Fruit fly (Drosophila melanogaster): Measurements from ENCODE around the gene CG33639.

The CG33639 gene

DNA sequence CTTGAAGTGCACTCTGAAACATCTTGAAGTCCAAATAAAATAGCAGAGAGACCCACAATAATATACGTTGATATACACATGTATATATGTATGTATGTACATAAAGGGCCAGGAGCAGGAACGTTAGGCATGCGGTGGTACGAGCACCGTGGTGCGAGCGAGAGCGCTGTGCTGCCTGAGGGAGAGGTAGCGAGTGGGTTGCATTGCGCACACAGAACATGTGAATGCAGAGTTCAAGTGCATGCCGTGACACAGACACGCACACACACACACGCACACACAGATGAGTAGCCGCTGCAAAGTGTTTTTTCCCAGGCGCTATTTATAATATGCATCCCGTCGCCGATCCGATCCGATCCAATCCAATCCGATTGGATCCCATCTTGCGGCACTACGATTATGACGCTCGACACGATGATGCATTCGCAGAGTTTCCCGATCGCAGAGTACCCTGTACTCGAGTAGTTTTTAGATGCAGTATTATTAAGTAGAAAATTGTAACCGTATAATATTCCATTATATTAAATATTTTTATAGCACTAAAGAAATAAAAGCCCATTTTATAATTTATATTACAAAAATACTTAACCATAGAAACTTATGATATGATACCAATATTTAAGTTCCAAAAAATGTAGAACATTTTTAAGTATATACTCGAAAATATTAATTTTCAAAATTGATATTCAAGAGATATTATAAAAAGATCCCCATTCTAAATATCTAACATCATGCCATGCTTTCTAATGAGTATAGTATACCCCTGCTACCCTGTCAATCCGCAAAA lies 17.6 kb downstream of the CG33639 start (continued):
- TF ChIP-seq CG17186 (GFP tag; optimal IDR thresholded peaks at IDR 0.05) (no peak), CG7271 (tag; optimal IDR thresholded peaks at IDR 0.05) (no peak), wdn (GFP tag; IDR thresholded peaks at IDR 0.05) (no peak), CG1832 (GFP tag; optimal IDR thresholded peaks at IDR 0.05) (peak; percentile 56), Usf (GFP tag; optimal IDR thresholded peaks at IDR 0.05) (no peak), CG17361 (GFP tag; IDR thresholded peaks at IDR 0.05) (peak; percentile 80), NfI (GFP tag; optimal IDR thresholded peaks at IDR 0.05) (no peak), CG4404 (GFP tag; IDR thresholded peaks at IDR 0.05) (no peak), CG7786 (GFP tag; optimal IDR thresholded peaks at IDR 0.05) (no peak), CG7372 (GFP tag; IDR thresholded peaks at IDR 0.05) (no peak), cas (GFP tag; IDR thresholded peaks at IDR 0.05) (no peak), CG14050 (GFP tag; IDR thresholded peaks at IDR 0.05) (no peak), Spps (tag; optimal IDR thresholded peaks at IDR 0.05) (no peak), CkIIα-i1 (GFP tag; IDR thresholded peaks at IDR 0.05) (no peak), CG11085 (GFP tag; IDR thresholded peaks at IDR 0.05) (no peak), Ets97D (GFP tag; optimal IDR thresholded peaks at IDR 0.05) (no peak), Bgb (GFP tag; IDR thresholded peaks at IDR 0.05; ENCODE audit: partially characterized antibody) (no peak), mld (GFP tag; IDR thresholded peaks at IDR 0.05; ENCODE audit: partially characterized antibody) (no peak), CG5245 (GFP tag; optimal IDR thresholded peaks at IDR 0.05) (no peak), CG10267 (tag; optimal IDR thresholded peaks at IDR 0.05) (peak; percentile 35), Atf3 (GFP tag; optimal IDR thresholded peaks at IDR 0.05) (no peak), vfl (GFP tag; optimal IDR thresholded peaks at IDR 0.05) (no peak), Mes4 (GFP tag; optimal IDR thresholded peaks at IDR 0.05) (no peak), CG17829 (tag; optimal IDR thresholded peaks at IDR 0.05) (peak; percentile 37), CG12391 (tag; optimal IDR thresholded peaks at IDR 0.05) (peak; percentile 43), CG13424 (tag; optimal IDR thresholded peaks at IDR 0.05) (peak; percentile 19), H15 (GFP tag; IDR thresholded peaks at IDR 0.05) (no peak), crp (GFP tag; optimal IDR thresholded peaks at IDR 0.05) (no peak), Hand (GFP tag; optimal IDR thresholded peaks at IDR 0.05) (no peak), Vsx1 (GFP tag; optimal IDR thresholded peaks at IDR 0.05) (no peak), pan (optimal IDR thresholded peaks at IDR 0.05) (peak in 1 of 2 experiments; percentile 2), pan (GFP tag; optimal IDR thresholded peaks at IDR 0.05 in 1 of 2, IDR thresholded peaks at IDR 0.05 in 1 of 2) (peak in 1 of 2 experiments; percentile 51), CG17568 (GFP tag; optimal IDR thresholded peaks at IDR 0.05) (no peak), CTCF (GFP tag; optimal IDR thresholded peaks at IDR 0.05) (no peak), lola (GFP tag; optimal IDR thresholded peaks at IDR 0.05) (peak in 1 of 3 experiments; percentile 79), CG9817 (tag; optimal IDR thresholded peaks at IDR 0.05) (no peak), Meics (GFP tag; optimal IDR thresholded peaks at IDR 0.05) (no peak)

DNA sequence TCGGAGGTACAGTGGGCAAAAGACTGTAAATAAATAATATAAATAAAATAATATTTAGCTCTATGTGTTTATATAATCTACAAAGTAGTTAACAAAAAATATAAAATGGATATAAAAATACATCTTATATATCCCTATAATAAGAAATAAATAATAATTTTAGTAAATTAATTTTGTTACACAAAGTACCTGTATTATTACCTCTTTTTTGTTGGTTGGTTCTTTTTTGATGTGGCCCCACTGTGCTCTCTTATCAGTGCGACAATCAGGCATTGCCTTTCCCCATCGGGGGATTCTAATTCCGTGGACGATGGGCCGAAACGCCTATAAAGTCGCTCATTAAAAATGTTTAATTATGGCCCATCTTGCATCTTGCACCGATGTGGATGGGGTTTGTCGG lies 18.3 kb downstream of the CG33639 start:
- TF ChIP-seq CG2712 (tag; optimal IDR thresholded peaks at IDR 0.05) (peak; percentile 68), D19A (tag; optimal IDR thresholded peaks at IDR 0.05) (peak; percentile 18), ac (GFP tag; optimal IDR thresholded peaks at IDR 0.05) (no peak), CG7556 (GFP tag; optimal IDR thresholded peaks at IDR 0.05) (peak; percentile 7), CG3407 (GFP tag; optimal IDR thresholded peaks at IDR 0.05) (peak; percentile 15), Ssrp (tag; optimal IDR thresholded peaks at IDR 0.05) (peak; percentile 33), bsh (GFP tag; optimal IDR thresholded peaks at IDR 0.05) (peak in 1 of 2 experiments; percentile 49), gem (tag; optimal IDR thresholded peaks at IDR 0.05) (peak; percentile 66), CG14710 (tag; optimal IDR thresholded peaks at IDR 0.05) (peak; percentile 33), dmrt11E (tag; optimal IDR thresholded peaks at IDR 0.05) (peak; percentile 79), CG11504 (tag; optimal IDR thresholded peaks at IDR 0.05) (peak; percentile 7), Ptx1 (GFP tag; IDR thresholded peaks at IDR 0.05) (peak; percentile 39; the same call in 1 of the 2 replicates), CG12391 (tag; optimal IDR thresholded peaks at IDR 0.05) (peak; percentile 37), CG17361 (GFP tag; IDR thresholded peaks at IDR 0.05) (peak; percentile 51; the same call in 2 of the 3 replicates), CoRest (tag; optimal IDR thresholded peaks at IDR 0.05) (peak; percentile 36), CG7839 (tag; optimal IDR thresholded peaks at IDR 0.05) (peak; percentile 37)

Data from whole organism, embryonic.